Worm (Caenorhabditis elegans) whole organism, L1 larva: ENCODE data around the gene mtcu-2.

Source experiments
- C16A3.4 ChIP-seq: fragments of 150-350 bp; optimal IDR thresholded peaks from 2 replicates; lab custom pipeline; 2014; ENCODE audit warnings: missing biosample characterization, missing genetic modification characterization
- C34B4.2 ChIP-seq: sonication (generic microtip); optimal IDR thresholded peaks from 2 replicates; lab custom pipeline; 2017; ENCODE audit warnings: mild to moderate bottlenecking, missing genetic modification characterization, missing compliant biosample characterization
- Y116A8C.19 ChIP-seq: sonication (generic microtip); optimal IDR thresholded peaks from 2 replicates; lab custom pipeline; 2016; ENCODE audit warnings: missing compliant biosample characterization, missing genetic modification characterization, borderline replicate concordance
- blmp-1 ChIP-seq: fragments of 150-350 bp; optimal IDR thresholded peaks from 2 replicates; lab custom pipeline; 2014; ENCODE audit warnings: missing biosample characterization, missing genetic modification characterization
- ceh-63 ChIP-seq: fragments of 200-800 bp; sonication (Bioruptor generic); optimal IDR thresholded peaks from 2 replicates; lab custom pipeline; 2018; ENCODE audit warnings: mild to moderate bottlenecking, missing genetic modification characterization, missing compliant biosample characterization
- ceh-8 ChIP-seq: fragments of 200-800 bp; sonication (Bioruptor generic); optimal IDR thresholded peaks from 2 replicates; lab custom pipeline; 2018; ENCODE audit warnings: mild to moderate bottlenecking, missing genetic modification characterization, moderate library complexity, missing compliant biosample characterization
- ceh-82 ChIP-seq, 3 experiments: fragments of 150-350 bp in 1 of 3; sonication (generic microtip) in 2 of 3; optimal IDR thresholded peaks; 2 replicates each; lab custom pipeline; 2014 to 2017; ENCODE audit warnings: missing biosample characterization in 3 of 3, missing genetic modification characterization in 3 of 3
- ceh-88 ChIP-seq: fragments of 200-800 bp; sonication (Bioruptor generic); IDR thresholded peaks from 2 replicates; pipeline ENCODE4 v1.3.6; 2022; ENCODE audit warnings: missing genetic modification characterization, missing compliant biosample characterization
- ceh-90 ChIP-seq: sonication (generic microtip); optimal IDR thresholded peaks from 2 replicates; lab custom pipeline; 2016; ENCODE audit warnings: missing genetic modification characterization, missing compliant biosample characterization
- ces-1 ChIP-seq: fragments of 150-350 bp; optimal IDR thresholded peaks from 2 replicates; lab custom pipeline; 2014; ENCODE audit warnings: missing biosample characterization, missing genetic modification reagents, missing genetic modification characterization
- dsc-1 ChIP-seq: sonication (generic microtip); optimal IDR thresholded peaks from 2 replicates; lab custom pipeline; 2016; ENCODE audit warnings: mild to moderate bottlenecking, missing genetic modification characterization, missing compliant biosample characterization
- efl-1 ChIP-seq, 4 experiments: fragments of 150-350 bp; optimal IDR thresholded peaks in 3 of 4; peaks in 1 of 4; 1 replicate in 1 of 4; 2 replicates in 3 of 4; lab custom pipeline; 2014; ENCODE audit warnings: missing biosample characterization in 2 of 4, missing genetic modification characterization in 2 of 4, missing genetic modification reagents in 2 of 4
- efl-3 ChIP-seq: fragments of 200-800 bp; sonication (Bioruptor generic); optimal IDR thresholded peaks from 2 replicates; lab custom pipeline; 2018; ENCODE audit warnings: mild to moderate bottlenecking, missing genetic modification characterization, missing compliant biosample characterization
- egl-13 ChIP-seq: sonication (generic microtip); optimal IDR thresholded peaks from 2 replicates; lab custom pipeline; 2016; ENCODE audit warnings: missing genotype, missing genetic modification reagents, missing genetic modification characterization, missing compliant biosample characterization
- egl-27 ChIP-seq, 2 experiments: fragments of 150-350 bp in 1 of 2; sonication (generic microtip); optimal IDR thresholded peaks; 3 replicates each; lab custom pipeline; 2017 to 2018; ENCODE audit warnings: missing biosample characterization in 2 of 2, missing genetic modification characterization in 2 of 2, missing genetic modification reagents in 2 of 2
- elt-3 ChIP-seq, 6 experiments: fragments of 150-350 bp in 1 of 6; sonication (generic microtip); optimal IDR thresholded peaks; 2 replicates each; lab custom pipeline; 2017 to 2018; ENCODE audit warnings: missing biosample characterization in 6 of 6, missing genetic modification characterization in 6 of 6, inconsistent platforms in 1 of 6
- fkh-4 ChIP-seq: sonication (generic microtip); optimal IDR thresholded peaks from 2 replicates; lab custom pipeline; 2016; ENCODE audit warnings: missing compliant biosample characterization, missing genetic modification characterization, borderline replicate concordance
- grh-1 ChIP-seq: fragments of 200-800 bp; sonication (Bioruptor generic); IDR thresholded peaks from 2 replicates; pipeline ENCODE4 v1.3.6; 2022; ENCODE audit warnings: missing genetic modification reagents, missing genetic modification characterization, missing compliant biosample characterization
- irx-1 ChIP-seq: sonication (generic microtip); optimal IDR thresholded peaks from 2 replicates; lab custom pipeline; 2016; ENCODE audit warnings: missing genetic modification characterization, missing compliant biosample characterization
- lin-14 ChIP-seq: fragments of 200-800 bp; sonication (Bioruptor generic); optimal IDR thresholded peaks from 2 replicates; lab custom pipeline; 2018; ENCODE audit warnings: mild to moderate bottlenecking, missing genetic modification characterization, moderate library complexity, missing compliant biosample characterization
- lin-15B ChIP-seq: fragments of 150-350 bp; sonication (generic microtip); optimal IDR thresholded peaks from 3 replicates; lab custom pipeline; 2014; ENCODE audit warnings: missing biosample characterization, missing genetic modification characterization
- lir-3 ChIP-seq: sonication (generic microtip); optimal IDR thresholded peaks from 2 replicates; lab custom pipeline; 2016; ENCODE audit warnings: mild to moderate bottlenecking, missing genetic modification characterization, moderate library complexity, missing compliant biosample characterization; ENCODE audit not compliant: poor library complexity
- lsy-2 ChIP-seq, 2 experiments: fragments of 150-350 bp; optimal IDR thresholded peaks; 2 replicates each; lab custom pipeline; 2014; ENCODE audit warnings: missing biosample characterization in 2 of 2, missing genetic modification characterization in 2 of 2
- mab-9 ChIP-seq: fragments of 200-800 bp; sonication (Bioruptor generic); IDR thresholded peaks from 2 replicates; pipeline ENCODE4 v1.3.6; 2022; ENCODE audit warnings: missing genetic modification reagents, missing genetic modification characterization, missing compliant biosample characterization
- mef-2 ChIP-seq: fragments of 150-350 bp; optimal IDR thresholded peaks from 2 replicates; lab custom pipeline; 2014; ENCODE audit warnings: missing biosample characterization, missing genetic modification characterization
- nhr-19 ChIP-seq: fragments of 200-800 bp; sonication (Bioruptor generic); conservative IDR thresholded peaks from 2 replicates; pipeline ENCODE4 v1.3.6; 2022; ENCODE audit warnings: missing genetic modification characterization, missing compliant biosample characterization
- nhr-237 ChIP-seq: fragments of 150-350 bp; optimal IDR thresholded peaks from 2 replicates; lab custom pipeline; 2014; ENCODE audit warnings: missing biosample characterization, missing genetic modification characterization
- nhr-28 ChIP-seq: fragments of 150-350 bp; optimal IDR thresholded peaks from 2 replicates; lab custom pipeline; 2014; ENCODE audit warnings: missing biosample characterization, missing genetic modification characterization
- nhr-76 ChIP-seq: sonication (generic microtip); optimal IDR thresholded peaks from 2 replicates; lab custom pipeline; 2017; ENCODE audit warnings: missing biosample characterization, missing genetic modification characterization
- nhr-90 ChIP-seq: sonication (generic microtip); optimal IDR thresholded peaks from 2 replicates; lab custom pipeline; 2016; ENCODE audit warnings: mild to moderate bottlenecking, missing genetic modification characterization, missing compliant biosample characterization; ENCODE audit not compliant: poor library complexity
- pag-3 ChIP-seq: sonication (generic microtip); optimal IDR thresholded peaks from 2 replicates; lab custom pipeline; 2017; ENCODE audit warnings: missing genetic modification characterization, mild to moderate bottlenecking, missing compliant biosample characterization, antibody characterized with exemption, borderline replicate concordance; ENCODE audit not compliant: insufficient read depth
- pqm-1 ChIP-seq: sonication (generic microtip); optimal IDR thresholded peaks from 3 replicates; lab custom pipeline; 2017; ENCODE audit warnings: missing biosample characterization, missing genetic modification characterization
- rnt-1 ChIP-seq: sonication (generic microtip); optimal IDR thresholded peaks from 2 replicates; lab custom pipeline; 2016; ENCODE audit warnings: mild to moderate bottlenecking, missing genetic modification characterization, moderate library complexity, missing compliant biosample characterization
- sox-4 ChIP-seq: sonication (generic microtip); optimal IDR thresholded peaks from 2 replicates; lab custom pipeline; 2016; ENCODE audit warnings: missing genetic modification characterization, missing compliant biosample characterization
- sup-37 ChIP-seq: fragments of 200-800 bp; sonication (Bioruptor generic); optimal IDR thresholded peaks from 2 replicates; lab custom pipeline; 2018; ENCODE audit warnings: mild to moderate bottlenecking, missing genetic modification characterization, missing compliant biosample characterization
- tbx-2 ChIP-seq: sonication (generic microtip); optimal IDR thresholded peaks from 2 replicates; lab custom pipeline; 2016; ENCODE audit warnings: missing genetic modification characterization, missing compliant biosample characterization
- unc-130 ChIP-seq: fragments of 150-350 bp; optimal IDR thresholded peaks from 2 replicates; lab custom pipeline; 2017; ENCODE audit warnings: missing biosample characterization, missing genetic modification characterization, inconsistent platforms
- unc-30 ChIP-seq: sonication (generic microtip); optimal IDR thresholded peaks from 2 replicates; lab custom pipeline; 2017; ENCODE audit warnings: missing biosample characterization, missing genetic modification characterization
- unc-62 ChIP-seq: fragments of 150-350 bp; optimal IDR thresholded peaks from 2 replicates; lab custom pipeline; 2014; ENCODE audit warnings: missing biosample characterization, missing genetic modification reagents, missing genetic modification characterization
- unc-98 ChIP-seq: fragments of 200-800 bp; sonication (Bioruptor generic); IDR thresholded peaks from 2 replicates; pipeline ENCODE4 v1.3.6; 2022; ENCODE audit warnings: missing genetic modification characterization, missing compliant biosample characterization
- xbp-1 ChIP-seq: sonication (generic microtip); optimal IDR thresholded peaks from 2 replicates; lab custom pipeline; 2016; ENCODE audit warnings: missing genetic modification characterization, missing compliant biosample characterization
- ztf-11 ChIP-seq, 2 experiments: sonication (generic microtip); optimal IDR thresholded peaks; 2 replicates each; lab custom pipeline; 2016 to 2017; ENCODE audit warnings: missing genetic modification characterization in 2 of 2, missing biosample characterization in 1 of 2, missing compliant biosample characterization in 1 of 2
- ztf-4 ChIP-seq: fragments of 150-350 bp; optimal IDR thresholded peaks from 2 replicates; lab custom pipeline; 2014; ENCODE audit warnings: missing biosample characterization, missing genetic modification characterization

mtcu-2 gene

DNA sequence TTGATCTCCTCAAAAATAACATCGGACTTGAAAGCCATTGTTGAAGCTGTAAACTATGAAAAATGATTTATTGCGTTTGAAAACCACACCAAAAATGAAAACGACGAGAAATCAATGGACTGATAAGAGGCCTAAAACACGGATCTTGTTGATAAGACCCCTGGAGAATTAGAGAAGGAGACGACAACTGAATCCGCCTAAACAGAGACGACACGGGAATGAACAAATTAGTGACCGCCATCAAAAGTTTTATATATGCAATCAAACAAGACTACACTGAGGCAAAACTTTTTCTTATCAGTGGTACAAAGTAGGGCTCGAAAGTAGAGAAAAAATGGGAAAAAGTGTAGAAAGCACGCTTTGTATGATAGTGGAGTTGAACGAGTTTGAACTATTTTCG is 31.9 kb downstream of the mtcu-2 start, which contains the start of gene nlt-1 (continued):
- TF ChIP-seq sup-37 (GFP tag; lab: Kevin White, UChicago) (no peak), unc-130 (no peak), egl-13 (no peak), unc-62 (GFP tag; lab: Kevin White, UChicago) (no peak), elt-3 (tag; optimal IDR thresholded peaks at IDR 0.05; lab: Kevin White, UChicago) (peak in 1 of 6 experiments; percentile 41), fkh-4 (tag; lab: Kevin White, UChicago) (no peak), ceh-82 (tag; optimal IDR thresholded peaks at IDR 0.05; lab: Kevin White, UChicago) (no peak), ceh-88 (GFP tag; lab: Robert Waterston, UW) (no peak), dsc-1 (no peak), grh-1 (GFP tag; lab: Robert Waterston, UW) (no peak), blmp-1 (tag; lab: Kevin White, UChicago) (peak; percentile 60), ces-1 (no peak), sox-4 (tag; lab: Kevin White, UChicago) (no peak), nhr-76 (tag; lab: Kevin White, UChicago) (no peak), irx-1 (no peak), ceh-90 (tag; lab: Kevin White, UChicago) (no peak), C16A3.4 (tag; lab: Kevin White, UChicago) (no peak), unc-98 (GFP tag; lab: Robert Waterston, UW) (no peak), xbp-1 (tag; lab: Kevin White, UChicago) (no peak), lir-3 (tag; lab: Kevin White, UChicago) (no peak), mab-9 (GFP tag; lab: Robert Waterston, UW) (no peak), lin-15B (tag; lab: Kevin White, UChicago) (no peak), unc-30 (tag; lab: Kevin White, UChicago) (no peak), lsy-2 (tag; optimal IDR thresholded peaks at IDR 0.05; lab: Kevin White, UChicago) (peak in 1 of 2 experiments; percentile 31), egl-27 (tag; optimal IDR thresholded peaks at IDR 0.05; lab: Kevin White, UChicago) (no peak), pag-3 (tag; lab: Kevin White, UChicago) (no peak), ztf-4 (tag; lab: Kevin White, UChicago) (no peak), C34B4.2 (tag; lab: Kevin White, UChicago) (no peak), tbx-2 (tag; lab: Kevin White, UChicago) (no peak), rnt-1 (tag; lab: Kevin White, UChicago) (no peak), ceh-63 (GFP tag; lab: Kevin White, UChicago) (no peak), Y116A8C.19 (tag; lab: Kevin White, UChicago) (no peak), ceh-8 (no peak), nhr-237 (no peak), pqm-1 (tag; lab: Kevin White, UChicago) (peak; percentile 62), efl-1 (optimal IDR thresholded peaks at IDR 0.05; lab: Kevin White, UChicago) (no peak), efl-1 (GFP tag; optimal IDR thresholded peaks at IDR 0.05 in 1 of 2; lab: Kevin White, UChicago) (peak in 1 of 2 experiments; percentile 2), lin-14 (GFP tag; lab: Kevin White, UChicago) (no peak), efl-3 (GFP tag; lab: Kevin White, UChicago) (no peak), nhr-19 (GFP tag; lab: Robert Waterston, UW) (0 out of 2 replicates have a peak, but pooled peaks have one; percentile 2), nhr-90 (tag; lab: Kevin White, UChicago) (peak; percentile 25), ztf-11 (tag; optimal IDR thresholded peaks at IDR 0.05; lab: Kevin White, UChicago) (no peak)

DNA sequence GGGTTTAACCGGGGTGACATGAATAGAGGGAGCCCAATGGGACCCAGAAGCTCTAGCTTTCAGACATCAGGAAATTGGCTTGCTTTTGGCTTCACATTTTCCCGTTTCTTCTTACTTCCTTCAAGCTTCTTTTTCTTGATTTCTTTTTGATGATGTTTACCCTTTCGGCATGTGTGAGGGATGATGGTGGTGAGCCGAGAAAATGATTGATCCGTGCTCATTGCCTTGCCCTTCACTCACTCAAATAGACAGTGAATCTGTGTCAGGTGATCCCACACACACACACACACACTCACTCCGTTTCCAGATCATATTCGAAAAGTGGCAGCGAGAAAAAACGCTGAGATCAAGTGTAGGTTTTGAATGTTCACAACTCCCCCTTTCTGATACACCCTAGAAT is 38.3 kb downstream of the mtcu-2 start:
- TF ChIP-seq nhr-28 (tag; lab: Kevin White, UChicago) (no peak), mef-2 (tag; lab: Kevin White, UChicago) (no peak), efl-1 (optimal IDR thresholded peaks at IDR 0.05; lab: Kevin White, UChicago) (no peak), efl-1 (GFP tag; optimal IDR thresholded peaks at IDR 0.05 in 1 of 2; lab: Kevin White, UChicago) (peak in 1 of 2 experiments; percentile 28)
